Worm (Caenorhabditis elegans): ENCODE data around the gene cpr-5.

DNA sequence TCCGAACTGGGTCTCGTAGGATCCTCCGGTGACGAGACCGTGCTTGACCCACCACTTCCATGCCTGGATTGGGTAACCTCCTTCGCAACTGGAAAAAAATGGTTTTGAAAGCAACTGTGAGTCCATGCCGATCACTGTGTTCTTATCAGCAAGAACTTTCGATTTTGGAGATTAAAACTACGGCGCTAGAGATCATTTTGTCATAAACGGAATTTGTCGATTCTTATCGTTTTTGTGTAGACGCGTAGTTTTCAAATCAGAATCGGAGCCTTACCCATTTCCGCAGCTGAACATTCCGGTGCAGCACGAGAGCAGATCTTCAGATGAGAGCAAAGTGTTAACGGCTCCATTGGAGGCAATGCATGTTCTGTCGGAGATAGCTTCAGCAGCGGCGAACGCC is 613 bp downstream of the cpr-5 start:
- no peak for TF ChIP-seq tab-1 (GFP tag; IDR thresholded peaks at IDR 0.05)
- no peak for TF ChIP-seq ref-1 (GFP tag; conservative IDR thresholded peaks at IDR 0.05)
- TF ChIP-seq flt-1 (GFP tag; IDR thresholded peaks at IDR 0.05): no peak
- TF ChIP-seq klf-2 (GFP tag; conservative IDR thresholded peaks at IDR 0.05): no peak
- no peak for TF ChIP-seq med-1 (GFP tag; optimal IDR thresholded peaks at IDR 0.05; ENCODE audit: insufficient read depth)
- no peak for TF ChIP-seq ztf-23 (GFP tag; IDR thresholded peaks at IDR 0.05)
- TF ChIP-seq T22C8.4 (GFP tag; IDR thresholded peaks at IDR 0.05): no peak
- TF ChIP-seq ztf-29 (GFP tag; IDR thresholded peaks at IDR 0.05): no peak
- TF ChIP-seq cog-1 (tag; optimal IDR thresholded peaks at IDR 0.05): no peak
